Fruit fly (Drosophila melanogaster) whole organism, wandering third instar larva: ENCODE data around the gene aub.

Experiments
- HLH106 ChIP-seq: fragments of 200-800 bp; optimal IDR thresholded peaks from 3 replicates; lab custom pipeline; 2019; ENCODE audit warnings: missing biosample characterization, mild to moderate bottlenecking, missing genetic modification characterization, moderate library complexity
- Hr78 ChIP-seq: fragments of >200 bp; optimal IDR thresholded peaks from 2 replicates; lab custom pipeline; 2017; ENCODE audit warnings: missing biosample characterization, missing genetic modification characterization
- Jra ChIP-seq: sonication (Bioruptor generic); optimal IDR thresholded peaks from 2 replicates; lab custom pipeline; 2016; ENCODE audit warnings: missing biosample characterization, missing genetic modification characterization
- Myc ChIP-seq: fragments of >200 bp; optimal IDR thresholded peaks from 2 replicates; lab custom pipeline; 2017
- OdsH ChIP-seq: fragments of 200-800 bp; sonication (Bioruptor generic); optimal IDR thresholded peaks from 2 replicates; lab custom pipeline; 2016; ENCODE audit warnings: missing biosample characterization, mild to moderate bottlenecking, missing genetic modification characterization
- br ChIP-seq: fragments of 200-800 bp; sonication (Bioruptor generic); optimal IDR thresholded peaks from 2 replicates; lab custom pipeline; 2016; ENCODE audit warnings: missing biosample characterization, missing genetic modification characterization
- dmrt93B ChIP-seq: fragments of 200-800 bp; sonication (Bioruptor generic); optimal IDR thresholded peaks from 2 replicates; lab custom pipeline; 2018; ENCODE audit warnings: missing biosample characterization, mild to moderate bottlenecking, missing genetic modification characterization
- h ChIP-seq: fragments of 200-800 bp; sonication (Bioruptor generic); optimal IDR thresholded peaks from 3 replicates; lab custom pipeline; 2016; ENCODE audit warnings: missing biosample characterization, mild to moderate bottlenecking, missing genetic modification characterization
- lola ChIP-seq: fragments of >200 bp; optimal IDR thresholded peaks from 2 replicates; lab custom pipeline; 2017; ENCODE audit warnings: missing biosample characterization, missing genetic modification characterization
- pan ChIP-seq: fragments of >200 bp; optimal IDR thresholded peaks from 2 replicates; lab custom pipeline; 2017
- usp ChIP-seq: fragments of >200 bp; optimal IDR thresholded peaks from 2 replicates; lab custom pipeline; 2017; ENCODE audit warnings: missing biosample characterization, missing genetic modification characterization
- woc ChIP-seq: sonication (Bioruptor generic); optimal IDR thresholded peaks from 2 replicates; lab custom pipeline; 2016; ENCODE audit warnings: missing biosample characterization, mild to moderate bottlenecking, missing genetic modification characterization

DNA sequence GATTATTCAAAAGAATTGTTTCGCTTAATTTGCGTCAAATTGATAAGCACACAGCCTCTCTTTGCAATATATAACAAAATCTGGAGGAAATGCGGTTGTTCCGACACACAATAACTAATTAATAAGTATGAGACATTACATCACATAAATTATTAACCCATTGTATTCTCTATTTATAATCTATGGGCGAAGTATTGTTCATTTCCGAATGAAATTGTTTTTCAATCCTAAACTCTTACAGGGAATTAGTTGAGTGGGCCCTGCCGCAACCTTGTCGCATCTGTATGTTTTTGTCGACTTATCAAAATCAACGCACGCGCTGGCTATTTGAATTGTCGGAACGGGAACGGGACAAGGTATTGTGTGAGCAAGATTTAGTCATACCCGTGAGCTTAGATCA is 29.1 kb downstream of the aub start, which contains the start of gene CG16743:
- TF ChIP-seq Hr78 (GFP tag; lab: Kevin White, UChicago) (no peak), OdsH (peak; percentile 43), Myc (no peak), br (GFP tag; lab: Kevin White, UChicago) (no peak), HLH106 (peak; percentile 72), lola (GFP tag; lab: Kevin White, UChicago) (no peak), usp (no peak), woc (GFP tag; lab: Kevin White, UChicago) (no peak), dmrt93B (GFP tag; lab: Kevin White, UChicago) (no peak), pan (lab: Kevin White, UChicago) (no peak), h (GFP tag; lab: Kevin White, UChicago) (peak; percentile 79), Jra (no peak)
